Worm (Caenorhabditis elegans) whole organism, L4 larva: Measurements from ENCODE around the gene ttr-16.
A peak's percentile ranks its signal among the peaks of the same experiment; 100 is the strongest.
"Not testable (repeated sequence)": the region's sequence is repeated elsewhere in the genome, so short reads cannot be mapped to it uniquely, and the experiment has no call there.

Experiments used
- D1046.2 ChIP-seq: fragments of 200-800 bp; sonication (Bioruptor generic); IDR thresholded peaks from 2 replicates; pipeline ENCODE4 v1.3.6; 2022; ENCODE audit warnings: missing genetic modification characterization, missing compliant biosample characterization
- F26F4.8 ChIP-seq: fragments of 200-800 bp; sonication (Bioruptor generic); conservative IDR thresholded peaks from 2 replicates; pipeline ENCODE4 v1.3.6; 2022; ENCODE audit warnings: missing genetic modification characterization, missing compliant biosample characterization
- F44E2.7 ChIP-seq: fragments of 200-800 bp; sonication (Bioruptor generic); IDR thresholded peaks from 2 replicates; pipeline ENCODE4 v2.1.2; 2022; ENCODE audit warnings: missing genetic modification characterization, missing compliant biosample characterization
- T26A8.4 ChIP-seq: fragments of 200-800 bp; sonication (Bioruptor generic); IDR thresholded peaks from 2 replicates; pipeline ENCODE4 v1.3.6; 2022; ENCODE audit warnings: missing genetic modification characterization, missing compliant biosample characterization
- ZK337.2 ChIP-seq: fragments of 200-800 bp; sonication (Bioruptor generic); IDR thresholded peaks from 2 replicates; pipeline ENCODE4 v1.3.6; 2022; ENCODE audit warnings: missing genetic modification reagents, missing genetic modification characterization, missing compliant biosample characterization
- ama-1 ChIP-seq: fragments of 150-350 bp; optimal IDR thresholded peaks from 2 replicates; lab custom pipeline; 2014; ENCODE audit warnings: inconsistent platforms, mixed read lengths
- attf-4 ChIP-seq: sonication (generic microtip); optimal IDR thresholded peaks from 3 replicates; lab custom pipeline; 2017; ENCODE audit warnings: missing biosample characterization, missing genetic modification characterization
- ceh-20 ChIP-seq: fragments of 200-800 bp; sonication (Bioruptor generic); IDR thresholded peaks from 2 replicates; pipeline ENCODE4 v1.3.6; 2022; ENCODE audit warnings: missing genetic modification reagents, missing genetic modification characterization, missing compliant biosample characterization
- ceh-82 ChIP-seq: sonication (generic microtip); optimal IDR thresholded peaks from 2 replicates; lab custom pipeline; 2017; ENCODE audit warnings: missing biosample characterization, missing genetic modification characterization
- cey-2 ChIP-seq: sonication (generic microtip); optimal IDR thresholded peaks from 3 replicates; lab custom pipeline; 2017; ENCODE audit warnings: missing genetic modification characterization, mild to moderate bottlenecking, missing compliant biosample characterization, antibody characterized with exemption, borderline replicate concordance; ENCODE audit not compliant: insufficient read depth
- daf-12 ChIP-seq: fragments of 150-350 bp; optimal IDR thresholded peaks from 2 replicates; lab custom pipeline; 2014; ENCODE audit warnings: missing biosample characterization, missing genetic modification reagents, missing genetic modification characterization
- daf-16 ChIP-seq, 3 experiments: sonication (generic microtip); optimal IDR thresholded peaks; 2 replicates each; lab custom pipeline; 2016 to 2017; ENCODE audit warnings: missing genetic modification characterization in 3 of 3, missing genetic modification reagents in 3 of 3, mild to moderate bottlenecking in 2 of 3, missing compliant biosample characterization in 2 of 3, missing biosample characterization in 1 of 3, moderate library complexity in 1 of 3
- dve-1 ChIP-seq: sonication (generic microtip); optimal IDR thresholded peaks from 2 replicates; lab custom pipeline; 2017; ENCODE audit warnings: antibody characterized with exemption, mild to moderate bottlenecking, missing genetic modification characterization, missing compliant biosample characterization; ENCODE audit not compliant: insufficient read depth
- egl-27 ChIP-seq: sonication (generic microtip); optimal IDR thresholded peaks from 3 replicates; lab custom pipeline; 2017; ENCODE audit warnings: missing biosample characterization, missing genetic modification reagents, missing genetic modification characterization
- egl-43 ChIP-seq: fragments of 200-800 bp; sonication (Bioruptor generic); IDR thresholded peaks from 2 replicates; pipeline ENCODE4 v1.3.6; 2022; ENCODE audit warnings: missing genetic modification reagents, missing genetic modification characterization, missing compliant biosample characterization
- gei-8 ChIP-seq: fragments of 200-800 bp; sonication (Bioruptor generic); optimal IDR thresholded peaks from 2 replicates; lab custom pipeline; 2018; ENCODE audit warnings: mild to moderate bottlenecking, missing genetic modification characterization, missing compliant biosample characterization
- hif-1 ChIP-seq, 2 experiments: sonication (generic microtip); optimal IDR thresholded peaks; 2 replicates each; lab custom pipeline; 2016 to 2017; ENCODE audit warnings: missing compliant biosample characterization in 2 of 2, missing genetic modification characterization in 2 of 2, missing genetic modification reagents in 2 of 2, missing genotype in 2 of 2, mild to moderate bottlenecking in 1 of 2
- hlh-11 ChIP-seq: fragments of 200-800 bp; sonication (Bioruptor generic); optimal IDR thresholded peaks from 2 replicates; lab custom pipeline; 2018; ENCODE audit warnings: mild to moderate bottlenecking, missing genetic modification characterization, missing compliant biosample characterization
- hlh-30 ChIP-seq: sonication (generic microtip); optimal IDR thresholded peaks from 2 replicates; lab custom pipeline; 2017; ENCODE audit warnings: antibody characterized with exemption, mild to moderate bottlenecking, missing genetic modification characterization, missing compliant biosample characterization; ENCODE audit not compliant: insufficient read depth
- lin-1 ChIP-seq: fragments of 200-800 bp; sonication (Bioruptor generic); IDR thresholded peaks from 2 replicates; pipeline ENCODE4 v1.3.6; 2022; ENCODE audit warnings: missing genetic modification reagents, missing genetic modification characterization, missing compliant biosample characterization
- lin-29 ChIP-seq: fragments of 200-800 bp; sonication (Bioruptor generic); IDR thresholded peaks from 2 replicates; pipeline ENCODE4 v1.3.6; 2022; ENCODE audit warnings: missing genetic modification reagents, missing genetic modification characterization, missing compliant biosample characterization
- lin-39 ChIP-seq: fragments of 150-350 bp; optimal IDR thresholded peaks from 2 replicates; lab custom pipeline; 2014; ENCODE audit warnings: missing biosample characterization, missing genetic modification reagents, missing genetic modification characterization
- lsy-2 ChIP-seq, 2 experiments: fragments of 150-350 bp in 1 of 2; sonication (generic microtip) in 1 of 2; optimal IDR thresholded peaks; 2 replicates each; lab custom pipeline; 2014 to 2017; ENCODE audit warnings: missing biosample characterization in 2 of 2, missing genetic modification characterization in 2 of 2
- madf-5 ChIP-seq, 2 experiments: fragments of 200-800 bp; sonication (Bioruptor generic); IDR thresholded peaks; 2 replicates each; pipeline ENCODE4 v1.3.6; 2022; ENCODE audit warnings: missing compliant biosample characterization in 2 of 2, missing genetic modification characterization in 2 of 2
- madf-9 ChIP-seq: fragments of 200-800 bp; sonication (Bioruptor generic); conservative IDR thresholded peaks from 2 replicates; pipeline ENCODE4 v1.3.6; 2022; ENCODE audit warnings: missing genetic modification reagents, missing genetic modification characterization, missing compliant biosample characterization
- nhr-10 ChIP-seq: fragments of 150-350 bp; optimal IDR thresholded peaks from 2 replicates; lab custom pipeline; 2014; ENCODE audit warnings: missing biosample characterization, missing genetic modification characterization
- nhr-11 ChIP-seq: fragments of 150-350 bp; optimal IDR thresholded peaks from 2 replicates; lab custom pipeline; 2014; ENCODE audit warnings: missing biosample characterization, missing genetic modification characterization
- nhr-111 ChIP-seq: fragments of 200-800 bp; sonication (Bioruptor generic); optimal IDR thresholded peaks from 2 replicates; lab custom pipeline; 2018; ENCODE audit warnings: mild to moderate bottlenecking, missing genetic modification characterization, missing compliant biosample characterization
- nhr-28 ChIP-seq: fragments of 150-350 bp; optimal IDR thresholded peaks from 2 replicates; lab custom pipeline; 2014; ENCODE audit warnings: missing biosample characterization, missing genetic modification characterization
- nhr-42 ChIP-seq: fragments of 200-800 bp; sonication (Bioruptor generic); IDR thresholded peaks from 2 replicates; pipeline ENCODE4 v1.3.6; 2022; ENCODE audit warnings: missing genetic modification characterization, missing compliant biosample characterization
- saeg-2 ChIP-seq: fragments of 200-800 bp; sonication (Bioruptor generic); IDR thresholded peaks from 2 replicates; pipeline ENCODE4 v1.3.6; 2022; ENCODE audit warnings: missing genetic modification reagents, missing genetic modification characterization, missing compliant biosample characterization
- skn-1 ChIP-seq: fragments of 150-350 bp; optimal IDR thresholded peaks from 2 replicates; lab custom pipeline; 2014; ENCODE audit warnings: missing biosample characterization, missing genetic modification characterization
- snpc-4 ChIP-seq: fragments of 150-350 bp; optimal IDR thresholded peaks from 2 replicates; lab custom pipeline; 2014; ENCODE audit warnings: missing biosample characterization, missing genetic modification characterization
- spr-1 ChIP-seq: sonication (generic microtip); optimal IDR thresholded peaks from 2 replicates; lab custom pipeline; 2016; ENCODE audit warnings: mild to moderate bottlenecking, missing genetic modification characterization, missing compliant biosample characterization
- spr-3 ChIP-seq: fragments of 200-800 bp; sonication (Bioruptor generic); optimal IDR thresholded peaks from 2 replicates; lab custom pipeline; 2018; ENCODE audit warnings: mild to moderate bottlenecking, missing genetic modification characterization, missing compliant biosample characterization
- tra-1 ChIP-seq: fragments of 200-800 bp; sonication (Bioruptor generic); IDR thresholded peaks from 2 replicates; pipeline ENCODE4 v1.3.6; 2022; ENCODE audit warnings: missing genetic modification reagents, missing genetic modification characterization, missing compliant biosample characterization
- unc-62 ChIP-seq, 3 experiments: fragments of 150-350 bp in 1 of 3; sonication (generic microtip); optimal IDR thresholded peaks in 2 of 3; peaks in 1 of 3; 1 replicate in 1 of 3; 2 replicates in 2 of 3; lab custom pipeline; 2014 to 2017; ENCODE audit warnings: missing biosample characterization in 3 of 3, missing genetic modification characterization in 3 of 3, missing genetic modification reagents in 3 of 3, missing genotype in 1 of 3
- vab-7 ChIP-seq: fragments of 200-800 bp; sonication (Bioruptor generic); IDR thresholded peaks from 2 replicates; pipeline ENCODE4 v1.3.6; 2022; ENCODE audit warnings: missing genetic modification reagents, missing genetic modification characterization, missing compliant biosample characterization
- zag-1 ChIP-seq: fragments of 150-350 bp; optimal IDR thresholded peaks from 2 replicates; lab custom pipeline; 2014; ENCODE audit warnings: missing biosample characterization, missing genetic modification characterization
- zip-2 ChIP-seq: fragments of 150-350 bp; optimal IDR thresholded peaks from 2 replicates; lab custom pipeline; 2014; ENCODE audit warnings: missing biosample characterization, missing genetic modification characterization
- ztf-7 ChIP-seq: fragments of 150-350 bp; optimal IDR thresholded peaks from 2 replicates; lab custom pipeline; 2014; ENCODE audit warnings: missing biosample characterization, missing genetic modification characterization

ttr-16 gene

DNA sequence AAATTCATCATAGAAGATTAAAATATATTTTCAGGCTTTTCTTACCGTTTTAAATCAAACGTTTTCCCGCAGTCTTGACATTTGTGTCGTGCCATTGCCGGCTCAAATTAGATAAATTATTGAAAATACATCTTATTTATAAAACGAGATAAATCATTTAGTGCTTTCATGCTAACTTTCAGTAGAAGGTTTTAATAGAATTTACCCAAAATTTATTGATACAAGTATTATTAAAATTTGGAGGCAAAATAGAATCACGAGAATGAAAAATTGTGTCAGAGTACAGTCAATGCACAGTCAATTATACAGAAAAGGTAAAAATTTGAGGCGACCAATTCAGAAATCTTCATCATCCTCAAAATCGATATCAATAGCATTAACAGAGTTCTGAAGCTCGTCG, 14.5 kb upstream of the ttr-16 start, which contains the start of gene Y5F2A.4:
TSS of gene Y5F2A.4 (minus strand) at position 101 of the 400 bp plus-strand sequence.
- TF ChIP-seq vab-7 (GFP tag; lab: Robert Waterston, UW), result no peak
- TF ChIP-seq ceh-82 (tag; lab: Kevin White, UChicago), result no peak
- TF ChIP-seq unc-62 (GFP tag; optimal IDR thresholded peaks at IDR 0.05 in 1 of 2; lab: Kevin White, UChicago), result no peak
- no peak for TF ChIP-seq unc-62 (tag; optimal IDR thresholded peaks at IDR 0.05; lab: Kevin White, UChicago)
- TF ChIP-seq egl-43 (GFP tag; lab: Robert Waterston, UW), result no peak
- no peak for TF ChIP-seq lin-29 (GFP tag; lab: Robert Waterston, UW)
- no peak for TF ChIP-seq F26F4.8 (GFP tag; lab: Robert Waterston, UW)
- no peak for TF ChIP-seq hif-1 (tag; optimal IDR thresholded peaks at IDR 0.05; lab: Kevin White, UChicago)
- TF ChIP-seq snpc-4 (tag; lab: Kevin White, UChicago), result no peak
- TF ChIP-seq D1046.2 (GFP tag; lab: Robert Waterston, UW), result no peak
- TF ChIP-seq dve-1 (tag; lab: Kevin White, UChicago), result no peak
- no peak for TF ChIP-seq lsy-2 (tag; optimal IDR thresholded peaks at IDR 0.05; lab: Kevin White, UChicago)
- no peak for TF ChIP-seq spr-1 (tag; lab: Kevin White, UChicago)
- no peak for TF ChIP-seq cey-2
- TF ChIP-seq F44E2.7 (GFP tag; lab: Robert Waterston, UW), result no peak
- no peak for TF ChIP-seq nhr-111 (GFP tag; lab: Kevin White, UChicago)
- TF ChIP-seq daf-12 (tag; lab: Kevin White, UChicago), result no peak
- TF ChIP-seq nhr-11 (tag; lab: Kevin White, UChicago), result no peak
- TF ChIP-seq attf-4 (tag; lab: Kevin White, UChicago), result no peak

DNA sequence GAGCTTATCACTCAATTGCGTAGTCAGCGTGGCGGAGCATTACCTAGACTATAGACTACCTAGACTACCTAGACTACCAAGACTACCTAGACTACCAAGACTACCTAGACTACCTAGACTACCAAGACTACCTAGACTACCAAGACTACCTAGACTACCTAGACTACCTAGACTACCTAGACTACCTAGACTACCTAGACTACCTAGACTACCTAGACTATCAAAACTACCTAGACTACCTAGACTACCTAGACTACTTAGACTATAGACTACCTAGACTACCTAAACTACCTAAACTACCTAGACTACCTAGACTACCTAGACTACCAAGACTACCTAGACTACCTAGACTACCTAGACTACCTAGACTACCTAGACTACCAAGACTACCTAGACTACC, 7.0 kb upstream of the ttr-16 start:
- TF ChIP-seq zag-1 (peak; percentile 46), unc-62 (GFP tag; optimal IDR thresholded peaks at IDR 0.05 in 1 of 2; lab: Kevin White, UChicago) (peak in 1 of 2 experiments; percentile 96)
- TF ChIP-seq unc-62 (tag; optimal IDR thresholded peaks at IDR 0.05; lab: Kevin White, UChicago), result not testable (repeated sequence)

DNA sequence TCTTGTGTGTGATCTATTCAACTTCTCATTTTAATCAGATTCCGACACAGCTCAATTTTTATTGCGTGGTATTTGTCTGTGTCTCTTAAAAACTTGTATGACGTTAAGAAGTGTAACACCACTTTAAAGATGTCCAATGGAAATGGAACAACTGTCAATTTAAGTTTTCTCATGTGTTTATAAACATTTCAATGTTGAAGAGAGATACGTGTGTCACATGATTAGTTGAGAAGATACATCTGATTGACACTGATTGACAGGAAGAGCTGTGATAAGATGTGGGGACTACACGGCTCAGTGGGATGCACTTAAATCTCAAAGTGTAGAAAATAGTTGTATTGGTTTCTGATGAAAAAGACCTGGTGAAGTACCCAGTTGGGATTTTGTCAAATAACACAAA, 4.4 kb upstream of the ttr-16 start:
- TF ChIP-seq nhr-11 (tag; lab: Kevin White, UChicago) (peak; percentile 93), unc-62 (GFP tag; optimal IDR thresholded peaks at IDR 0.05 in 1 of 2; lab: Kevin White, UChicago) (peak in 1 of 2 experiments; percentile 100), unc-62 (tag; optimal IDR thresholded peaks at IDR 0.05; lab: Kevin White, UChicago) (no peak), ceh-20 (GFP tag; lab: Robert Waterston, UW) (peak; percentile 79), daf-16 (GFP tag; optimal IDR thresholded peaks at IDR 0.05; lab: Kevin White, UChicago) (peak in 1 of 2 experiments; percentile 96), daf-16 (tag; optimal IDR thresholded peaks at IDR 0.05; lab: Kevin White, UChicago) (no peak), nhr-10 (tag; lab: Kevin White, UChicago) (no peak), hlh-30 (peak; percentile 57), spr-3 (GFP tag; lab: Kevin White, UChicago) (no peak), hlh-11 (tag; lab: Kevin White, UChicago) (peak; percentile 42)
- TF ChIP-seq, all 104 proteins: peak for 6

ce11 chrIV:11067003-11067402, 3.1 kb upstream of the ttr-16 start, which contains the start of gene ttr-17:
TSS of gene ttr-17 (minus strand) at chrIV:11067026.
- TF ChIP-seq daf-16 (GFP tag; optimal IDR thresholded peaks at IDR 0.05; lab: Kevin White, UChicago) (peak in 1 of 2 experiments; percentile 83), daf-16 (tag; optimal IDR thresholded peaks at IDR 0.05; lab: Kevin White, UChicago) (no peak), skn-1 (tag; lab: Kevin White, UChicago) (no peak), madf-5 (GFP tag; IDR thresholded peaks at IDR 0.05; lab: Robert Waterston, UW) (no peak), tra-1 (GFP tag; lab: Robert Waterston, UW) (no peak), nhr-42 (GFP tag; lab: Robert Waterston, UW) (no peak)

DNA sequence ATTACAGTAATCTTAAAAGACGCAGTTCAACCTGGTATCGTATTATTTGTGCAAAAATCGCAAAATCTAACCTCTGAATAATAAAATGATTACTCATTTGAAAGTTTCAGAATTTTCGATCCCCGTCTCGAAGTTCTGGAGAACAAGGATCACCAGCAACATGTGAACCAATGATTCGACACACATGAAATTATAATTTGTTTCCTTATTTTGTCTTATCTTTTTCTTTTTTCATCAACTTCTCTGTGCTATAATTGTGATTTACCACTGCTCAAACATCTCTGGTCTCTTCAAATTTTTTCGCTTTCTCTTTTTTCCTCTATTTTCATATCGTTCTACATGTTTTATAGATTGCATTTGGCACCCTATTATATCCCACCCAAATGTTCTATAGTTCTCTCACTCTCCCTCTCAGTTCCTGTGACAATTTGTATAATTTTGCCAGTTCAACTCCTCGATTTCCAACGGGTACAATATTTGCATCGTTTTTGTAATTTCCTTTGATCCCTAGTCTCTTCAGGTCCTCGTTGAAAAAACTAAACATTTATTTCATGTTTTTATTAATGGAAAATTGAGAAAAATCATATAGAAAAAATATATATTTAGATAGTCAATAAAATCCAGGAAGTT, 838 bp downstream of the ttr-16 start:
- no peak for TF ChIP-seq zip-2 (tag; lab: Kevin White, UChicago)
- peak; percentile 66; the same call in 1 of the 2 replicates for TF ChIP-seq T26A8.4
- no peak for TF ChIP-seq ztf-7
- TF ChIP-seq saeg-2 (GFP tag; lab: Robert Waterston, UW), result no peak
- TF ChIP-seq lin-1 (GFP tag; lab: Robert Waterston, UW), result no peak
- no peak for TF ChIP-seq gei-8 (GFP tag; lab: Kevin White, UChicago)
- no peak for TF ChIP-seq lin-39 (tag; lab: Kevin White, UChicago)
- peak; percentile 48 for TF ChIP-seq ama-1 (lab: Kevin White, UChicago)
- TF ChIP-seq nhr-28 (tag; lab: Kevin White, UChicago), result no peak
- TF ChIP-seq ZK337.2 (GFP tag; lab: Robert Waterston, UW), result no peak
- no peak for TF ChIP-seq egl-27 (tag; lab: Kevin White, UChicago)
- TF ChIP-seq unc-62 (GFP tag; optimal IDR thresholded peaks at IDR 0.05 in 1 of 2; lab: Kevin White, UChicago), result peak in 1 of 2 experiments; percentile 94
- TF ChIP-seq unc-62 (tag; optimal IDR thresholded peaks at IDR 0.05; lab: Kevin White, UChicago), result no peak
- TF ChIP-seq madf-9 (GFP tag; lab: Robert Waterston, UW), result no peak
- no peak for TF ChIP-seq lin-29 (GFP tag; lab: Robert Waterston, UW)
